Fruit fly (Drosophila melanogaster) whole organism, adult: Measurements from ENCODE around the gene Vps8.

Experiments used
- CG11617 ChIP-seq: fragments of 200-800 bp; sonication (Bioruptor generic); optimal IDR thresholded peaks from 2 replicates; lab custom pipeline; 2017; ENCODE audit warnings: mild to moderate bottlenecking, missing biosample characterization, missing genetic modification reagents, missing genetic modification characterization
- CG12768 ChIP-seq: fragments of 200-800 bp; sonication (Bioruptor generic); optimal IDR thresholded peaks from 2 replicates; lab custom pipeline; 2017; ENCODE audit warnings: missing biosample characterization, missing genetic modification characterization, mild to moderate bottlenecking, moderate library complexity, missing genetic modification reagents
- CG14711 ChIP-seq: fragments of 200-800 bp; sonication (Bioruptor generic); optimal IDR thresholded peaks from 2 replicates; lab custom pipeline; 2018; ENCODE audit warnings: missing biosample characterization, mild to moderate bottlenecking, missing genetic modification characterization, moderate library complexity
- CG1620 ChIP-seq: fragments of 200-800 bp; sonication (Bioruptor generic); optimal IDR thresholded peaks from 2 replicates; lab custom pipeline; 2016; ENCODE audit warnings: missing biosample characterization, missing genetic modification characterization
- CG33017 ChIP-seq: fragments of 200-800 bp; sonication (Bioruptor generic); optimal IDR thresholded peaks from 2 replicates; lab custom pipeline; 2018; ENCODE audit warnings: missing biosample characterization, mild to moderate bottlenecking, missing genetic modification characterization, moderate library complexity
- CG5204 ChIP-seq: fragments of 200-800 bp; sonication (Bioruptor generic); optimal IDR thresholded peaks from 2 replicates; lab custom pipeline; 2016; ENCODE audit warnings: missing biosample characterization, missing genetic modification characterization
- CG7045 ChIP-seq: fragments of 200-800 bp; sonication (Bioruptor generic); optimal IDR thresholded peaks from 2 replicates; lab custom pipeline; 2017; ENCODE audit warnings: missing biosample characterization, mild to moderate bottlenecking, missing genetic modification characterization
- CG7101 ChIP-seq: fragments of 200-800 bp; sonication (Bioruptor generic); optimal IDR thresholded peaks from 2 replicates; lab custom pipeline; 2018; ENCODE audit warnings: missing biosample characterization, mild to moderate bottlenecking, missing genetic modification characterization, moderate library complexity
- Clk ChIP-seq: fragments of 200-800 bp; sonication (Bioruptor generic); optimal IDR thresholded peaks from 2 replicates; lab custom pipeline; 2017; ENCODE audit warnings: missing biosample characterization, missing genetic modification characterization
- Crg-1 ChIP-seq: fragments of 200-800 bp; sonication (Bioruptor generic); optimal IDR thresholded peaks from 2 replicates; lab custom pipeline; 2016; ENCODE audit warnings: missing biosample characterization, missing genetic modification characterization
- Hr96 ChIP-seq: fragments of 200-800 bp; sonication (Bioruptor generic); optimal IDR thresholded peaks from 2 replicates; lab custom pipeline; 2016; ENCODE audit warnings: missing biosample characterization, missing genetic modification characterization
- Mnt ChIP-seq: fragments of 200-800 bp; sonication (Bioruptor generic); optimal IDR thresholded peaks from 2 replicates; lab custom pipeline; 2016; ENCODE audit warnings: missing biosample characterization, mild to moderate bottlenecking, missing genetic modification characterization
- bab1 ChIP-seq: fragments of 200-800 bp; sonication (Bioruptor generic); optimal IDR thresholded peaks from 3 replicates; lab custom pipeline; 2019; ENCODE audit warnings: missing biosample characterization, mild to moderate bottlenecking, missing genetic modification characterization, moderate library complexity
- cic ChIP-seq: fragments of 200-800 bp; sonication (Bioruptor generic); optimal IDR thresholded peaks from 2 replicates; lab custom pipeline; 2017; ENCODE audit warnings: missing biosample characterization, mild to moderate bottlenecking, missing genetic modification characterization, moderate library complexity
- cnc ChIP-seq, 2 experiments: fragments of >200 bp; optimal IDR thresholded peaks; 2 replicates each; lab custom pipeline; 2017
- kay ChIP-seq: fragments of 200-800 bp; sonication (Bioruptor generic); peaks from one replicate; lab custom pipeline; 2016; ENCODE audit warnings: missing biosample characterization, missing genetic modification characterization, borderline replicate concordance
- ovo ChIP-seq: fragments of 200-800 bp; sonication (Bioruptor generic); optimal IDR thresholded peaks from 2 replicates; lab custom pipeline; 2016; ENCODE audit warnings: missing biosample characterization, missing genetic modification characterization
- pad ChIP-seq: fragments of 200-800 bp; sonication (Bioruptor generic); optimal IDR thresholded peaks from 3 replicates; lab custom pipeline; 2017; ENCODE audit warnings: missing biosample characterization, missing genetic modification characterization, mild to moderate bottlenecking, moderate library complexity, missing genetic modification reagents
- tj ChIP-seq: fragments of 200-800 bp; sonication (Bioruptor generic); optimal IDR thresholded peaks from 3 replicates; lab custom pipeline; 2017; ENCODE audit warnings: missing biosample characterization, mild to moderate bottlenecking, missing genetic modification characterization, moderate library complexity
- toe ChIP-seq: fragments of 200-800 bp; sonication (Bioruptor generic); optimal IDR thresholded peaks from 2 replicates; lab custom pipeline; 2016; ENCODE audit warnings: missing biosample characterization, missing genetic modification characterization

Vps8 gene

DNA sequence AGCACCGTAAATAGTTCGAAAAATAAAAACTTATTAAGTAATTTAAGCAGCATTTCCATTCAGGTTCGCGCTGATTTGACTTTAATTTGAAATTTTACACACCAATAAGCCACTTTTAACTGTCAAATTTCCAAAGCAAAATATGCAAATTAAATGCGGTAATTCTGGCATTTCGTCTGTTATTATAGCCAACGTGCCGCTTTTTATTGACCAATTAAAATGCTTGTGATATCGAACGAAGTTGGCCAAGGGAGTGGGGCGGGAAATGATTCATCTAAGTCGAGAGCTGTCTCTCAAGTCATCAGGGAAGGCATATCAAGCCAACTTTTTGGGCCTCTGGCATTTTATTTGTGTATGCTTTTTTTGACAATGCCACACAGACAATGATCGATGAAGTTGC, 42.8 kb downstream of the Vps8 start:
- TF ChIP-seq CG7101 (tag; lab: Kevin White, UChicago) (no peak), CG11617 (GFP tag; lab: Kevin White, UChicago) (no peak), CG7045 (no peak), CG33017 (no peak), Hr96 (GFP tag; lab: Kevin White, UChicago) (no peak), CG1620 (GFP tag; lab: Kevin White, UChicago) (no peak), Clk (GFP tag; lab: Kevin White, UChicago) (no peak), cnc (optimal IDR thresholded peaks at IDR 0.05; lab: Kevin White, UChicago) (no peak), ovo (GFP tag; lab: Kevin White, UChicago) (no peak), CG12768 (GFP tag; lab: Kevin White, UChicago) (no peak)

DNA sequence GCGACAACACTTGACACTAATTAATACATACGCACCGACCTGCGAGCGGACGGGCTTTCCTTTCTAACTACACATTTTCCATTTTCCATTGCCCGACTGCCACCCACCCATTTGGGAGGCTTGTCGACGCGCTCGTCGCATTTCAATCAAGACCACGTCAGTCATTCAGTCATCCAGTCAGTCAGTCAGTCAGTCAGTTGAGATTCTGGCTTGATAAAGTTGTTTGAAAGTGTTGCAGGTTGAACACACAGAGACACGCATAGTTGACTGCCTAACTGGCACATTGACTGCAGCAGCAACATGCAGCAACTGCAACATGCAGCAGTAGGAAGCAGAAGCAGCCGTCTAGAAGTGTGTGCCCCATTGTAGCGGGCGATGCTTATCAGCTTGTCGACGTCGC, 43.5 kb downstream of the Vps8 start:
- TF ChIP-seq CG12768 (GFP tag; lab: Kevin White, UChicago) (no peak), bab1 (GFP tag; lab: Kevin White, UChicago) (no peak), kay (GFP tag; lab: Kevin White, UChicago) (no peak), CG7045 (no peak)

DNA sequence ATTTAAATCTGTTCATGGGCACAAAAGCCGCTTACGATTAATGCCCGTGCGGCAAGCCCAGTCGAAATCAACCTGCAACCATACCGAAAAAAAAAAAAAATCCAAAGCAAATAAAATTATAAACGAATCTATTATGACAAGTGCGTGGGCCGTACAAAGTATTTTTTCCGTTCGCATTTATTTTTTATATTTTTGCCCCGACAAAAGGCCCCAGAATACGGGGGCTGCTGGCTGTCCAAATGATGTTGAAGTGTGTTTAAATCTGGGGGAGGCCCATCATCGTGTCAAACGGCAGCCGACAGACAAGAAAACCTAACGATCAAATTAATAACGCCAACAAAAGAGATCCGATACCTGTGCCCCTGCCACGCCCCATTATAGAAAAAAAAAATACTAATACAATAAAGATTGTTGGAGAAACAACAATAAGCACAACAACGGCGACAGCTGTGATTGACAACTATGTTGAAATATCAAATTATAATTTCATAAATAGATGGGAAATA, 45.9 kb downstream of the Vps8 start:
- no peak for TF ChIP-seq bab1 (GFP tag; lab: Kevin White, UChicago)
- TF ChIP-seq Mnt (GFP tag; lab: Kevin White, UChicago) = no peak
- no peak for TF ChIP-seq CG11617 (GFP tag; lab: Kevin White, UChicago)
- no peak for TF ChIP-seq toe
- TF ChIP-seq CG33017 = no peak
- TF ChIP-seq Clk (GFP tag; lab: Kevin White, UChicago) = no peak
- no peak for TF ChIP-seq cnc (optimal IDR thresholded peaks at IDR 0.05; lab: Kevin White, UChicago)
- no peak for TF ChIP-seq tj
- no peak for TF ChIP-seq CG14711 (tag; lab: Kevin White, UChicago)
- TF ChIP-seq Crg-1 (GFP tag; lab: Kevin White, UChicago) = no peak
- TF ChIP-seq CG1620 (GFP tag; lab: Kevin White, UChicago) = no peak
- no peak for TF ChIP-seq CG7101 (tag; lab: Kevin White, UChicago)
- TF ChIP-seq kay (GFP tag; lab: Kevin White, UChicago) = no peak
- TF ChIP-seq CG5204 = no peak
- TF ChIP-seq Hr96 (GFP tag; lab: Kevin White, UChicago) = no peak
- TF ChIP-seq cic (GFP tag; lab: Kevin White, UChicago) = no peak

DNA sequence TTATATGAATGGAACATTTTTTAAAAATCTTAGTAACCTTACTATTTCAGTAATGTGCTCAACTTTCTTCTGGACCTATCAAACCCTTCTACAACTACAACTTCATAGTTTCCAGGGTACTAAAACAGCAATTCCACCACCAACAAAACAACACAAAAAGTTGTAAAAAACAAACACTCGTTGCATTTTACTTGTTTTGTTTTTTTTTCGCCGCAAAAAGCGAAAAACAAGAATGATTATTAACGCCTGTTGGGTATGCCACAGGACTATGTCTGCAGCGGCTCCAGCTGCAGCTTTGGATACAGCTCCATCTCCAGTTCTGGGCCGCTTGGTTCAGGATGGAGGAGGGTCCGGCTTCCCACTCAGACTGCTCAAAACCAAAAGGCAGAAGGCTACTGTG, 47.4 kb downstream of the Vps8 start:
- TF ChIP-seq CG1620 (GFP tag; lab: Kevin White, UChicago) = no peak
- TF ChIP-seq CG7101 (tag; lab: Kevin White, UChicago) = no peak
- no peak for TF ChIP-seq CG7045
- TF ChIP-seq cnc (optimal IDR thresholded peaks at IDR 0.05; lab: Kevin White, UChicago) = no peak
- TF ChIP-seq toe = no peak
- TF ChIP-seq Hr96 (GFP tag; lab: Kevin White, UChicago) = no peak
- TF ChIP-seq cic (GFP tag; lab: Kevin White, UChicago) = no peak
- no peak for TF ChIP-seq CG5204
- TF ChIP-seq CG11617 (GFP tag; lab: Kevin White, UChicago) = no peak
- TF ChIP-seq Clk (GFP tag; lab: Kevin White, UChicago) = no peak
- TF ChIP-seq tj = no peak
- no peak for TF ChIP-seq bab1 (GFP tag; lab: Kevin White, UChicago)
- no peak for TF ChIP-seq Crg-1 (GFP tag; lab: Kevin White, UChicago)
- TF ChIP-seq ovo (GFP tag; lab: Kevin White, UChicago) = no peak
- TF ChIP-seq CG12768 (GFP tag; lab: Kevin White, UChicago) = no peak
- no peak for TF ChIP-seq CG14711 (tag; lab: Kevin White, UChicago)
- no peak for TF ChIP-seq kay (GFP tag; lab: Kevin White, UChicago)
- TF ChIP-seq Mnt (GFP tag; lab: Kevin White, UChicago) = no peak
- TF ChIP-seq pad (GFP tag; lab: Kevin White, UChicago) = no peak

DNA sequence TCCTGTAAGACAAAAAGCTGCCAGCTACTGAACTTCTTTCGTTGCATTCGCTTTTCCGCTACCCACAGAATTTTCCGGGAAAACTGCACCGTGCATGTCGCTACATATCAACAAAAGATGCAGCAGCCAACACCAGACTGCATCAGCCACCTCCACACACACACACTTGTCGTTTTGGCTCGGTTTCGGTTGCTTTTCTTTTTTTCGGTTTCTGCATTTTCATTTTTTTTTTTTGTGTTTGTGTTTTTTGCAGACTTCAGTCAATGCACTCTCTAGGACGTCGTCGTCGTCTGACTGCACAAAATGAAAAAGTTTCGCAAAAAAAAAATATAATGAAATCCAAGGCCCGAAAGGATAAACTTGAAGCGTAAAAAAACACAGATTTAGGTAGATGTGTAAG, 47.9 kb downstream of the Vps8 start:
- TF ChIP-seq toe (no peak), cnc (optimal IDR thresholded peaks at IDR 0.05; lab: Kevin White, UChicago) (no peak), CG12768 (GFP tag; lab: Kevin White, UChicago) (no peak), Crg-1 (GFP tag; lab: Kevin White, UChicago) (no peak), ovo (GFP tag; lab: Kevin White, UChicago) (no peak), cic (GFP tag; lab: Kevin White, UChicago) (no peak), Hr96 (GFP tag; lab: Kevin White, UChicago) (no peak), CG7045 (no peak), kay (GFP tag; lab: Kevin White, UChicago) (no peak), CG11617 (GFP tag; lab: Kevin White, UChicago) (no peak), CG1620 (GFP tag; lab: Kevin White, UChicago) (no peak), CG14711 (tag; lab: Kevin White, UChicago) (no peak), bab1 (GFP tag; lab: Kevin White, UChicago) (no peak), pad (GFP tag; lab: Kevin White, UChicago) (no peak)

DNA sequence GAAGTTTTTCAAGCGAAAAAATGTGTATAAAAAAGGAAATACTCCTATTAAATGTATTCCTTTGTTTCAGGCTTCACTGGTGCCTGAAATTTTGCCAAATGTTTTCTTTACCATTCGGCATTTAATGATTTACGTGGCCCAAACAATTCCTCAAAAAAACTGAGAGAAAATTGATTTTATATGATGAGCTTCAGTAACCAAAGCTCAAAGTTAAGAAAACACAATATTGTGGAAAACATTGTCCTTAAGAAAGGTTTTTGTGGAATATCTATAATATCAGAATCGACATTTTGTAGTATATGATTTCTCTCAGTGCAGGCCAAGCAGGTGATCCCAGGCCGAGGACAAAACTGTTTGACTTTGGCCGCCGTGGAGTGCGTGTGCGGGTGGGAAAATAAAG, 48.5 kb downstream of the Vps8 start:
- TF ChIP-seq Mnt (GFP tag; lab: Kevin White, UChicago) = no peak

DNA sequence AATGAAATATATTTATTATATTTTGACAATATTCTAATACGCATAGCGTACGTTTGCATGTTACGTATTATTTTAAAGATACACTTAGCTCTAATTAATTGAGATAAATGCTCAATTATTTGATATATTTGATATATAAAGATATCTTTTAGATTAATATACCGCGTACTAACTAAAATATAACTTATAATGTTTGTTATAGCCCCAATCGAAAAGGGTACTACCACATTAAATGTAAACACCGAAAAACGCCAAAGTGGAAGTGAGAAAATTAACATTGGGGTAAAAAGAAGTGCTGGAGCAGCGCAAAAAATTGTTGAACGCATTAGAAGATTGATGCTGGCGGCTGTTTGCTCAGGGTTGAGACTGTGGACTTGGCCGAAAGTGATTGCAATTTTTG, 51.9 kb downstream of the Vps8 start:
- TF ChIP-seq Hr96 (GFP tag; lab: Kevin White, UChicago) = no peak
- TF ChIP-seq toe = no peak
- no peak for TF ChIP-seq Clk (GFP tag; lab: Kevin White, UChicago)
- no peak for TF ChIP-seq tj
- TF ChIP-seq CG33017 = no peak
